Fruit fly (Drosophila melanogaster): ENCODE data around the gene CG2444.

The CG2444 gene

dm6 chrX:11659080-11659479, 46.0 kb downstream of the CG2444 start:
- no peak for TF ChIP-seq fkh (GFP tag; optimal IDR thresholded peaks at IDR 0.05)
- no peak for TF ChIP-seq Sox102F (GFP tag; optimal IDR thresholded peaks at IDR 0.05)
- TF ChIP-seq Blimp-1 (GFP tag; optimal IDR thresholded peaks at IDR 0.05): no peak
- TF ChIP-seq esn (GFP tag; optimal IDR thresholded peaks at IDR 0.05): peak; percentile 37
- peak; percentile 77 for TF ChIP-seq CG7368 (GFP tag; optimal IDR thresholded peaks at IDR 0.05)
- peak; percentile 1 for TF ChIP-seq lz (GFP tag; optimal IDR thresholded peaks at IDR 0.05)
- peak; percentile 85 for TF ChIP-seq CG3919 (GFP tag; optimal IDR thresholded peaks at IDR 0.05)
- peak; percentile 63 for TF ChIP-seq Sox15 (GFP tag; optimal IDR thresholded peaks at IDR 0.05)
- TF ChIP-seq Gug (GFP tag; IDR thresholded peaks at IDR 0.05): peak; percentile 85
- TF ChIP-seq acj6 (GFP tag; optimal IDR thresholded peaks at IDR 0.05): peak; percentile 83
- TF ChIP-seq CG34406 (GFP tag; optimal IDR thresholded peaks at IDR 0.05): peak; percentile 75
- TF ChIP-seq CG11902 (GFP tag; optimal IDR thresholded peaks at IDR 0.05): peak; percentile 44
- TF ChIP-seq CG6276 (GFP tag; optimal IDR thresholded peaks at IDR 0.05): peak; percentile 93
- no peak for TF ChIP-seq fd85E (GFP tag; optimal IDR thresholded peaks at IDR 0.05)
- TF ChIP-seq Ets21C (GFP tag; optimal IDR thresholded peaks at IDR 0.05): no peak
- TF ChIP-seq CG4318 (GFP tag; optimal IDR thresholded peaks at IDR 0.05): peak; percentile 91
- no peak for TF ChIP-seq CG6854 (GFP tag; optimal IDR thresholded peaks at IDR 0.05)
- TF ChIP-seq CG6808 (GFP tag; optimal IDR thresholded peaks at IDR 0.05): peak; percentile 89
- peak; percentile 84 for TF ChIP-seq Lpt (GFP tag; optimal IDR thresholded peaks at IDR 0.05)
- peak; percentile 83 for TF ChIP-seq dac (GFP tag; optimal IDR thresholded peaks at IDR 0.05)
- TF ChIP-seq CG32006 (GFP tag; optimal IDR thresholded peaks at IDR 0.05): peak; percentile 95
- peak; percentile 65 for TF ChIP-seq svp (GFP tag)
- peak; percentile 88 for TF ChIP-seq OdsH (GFP tag; optimal IDR thresholded peaks at IDR 0.05)
- no peak for TF ChIP-seq Hr38 (GFP tag; optimal IDR thresholded peaks at IDR 0.05)
- peak; percentile 72 for TF ChIP-seq Eip75B (GFP tag; optimal IDR thresholded peaks at IDR 0.05)
- peak; percentile 86 for TF ChIP-seq CG11294 (GFP tag; IDR thresholded peaks at IDR 0.05)
- peak; percentile 45 to 86 for TF ChIP-seq salr (GFP tag; optimal IDR thresholded peaks at IDR 0.05)
- no peak for TF ChIP-seq vri (GFP tag; optimal IDR thresholded peaks at IDR 0.05)
- TF ChIP-seq CG10631 (GFP tag; optimal IDR thresholded peaks at IDR 0.05): peak; percentile 83
- peak; percentile 86 for TF ChIP-seq CG16779 (tag; optimal IDR thresholded peaks at IDR 0.05)
- peak; percentile 94 for TF ChIP-seq Eip78C (GFP tag)
- TF ChIP-seq CG15336 (GFP tag; IDR thresholded peaks at IDR 0.05): peak; percentile 94
- TF ChIP-seq cyc (GFP tag; optimal IDR thresholded peaks at IDR 0.05): peak; percentile 17
- TF ChIP-seq CG8632 (GFP tag; optimal IDR thresholded peaks at IDR 0.05): peak; percentile 81
- peak; percentile 70 for TF ChIP-seq CG1621 (tag; optimal IDR thresholded peaks at IDR 0.05)
- peak; percentile 18 for TF ChIP-seq Smox (GFP tag; optimal IDR thresholded peaks at IDR 0.05)
- TF ChIP-seq dsx (GFP tag; optimal IDR thresholded peaks at IDR 0.05; ENCODE audit: poor library complexity, severe bottlenecking): peak; percentile 88
- TF ChIP-seq Ets96B (tag; optimal IDR thresholded peaks at IDR 0.05): peak; percentile 83
- peak; percentile 93 for TF ChIP-seq CG8119 (GFP tag; IDR thresholded peaks at IDR 0.05)
- peak; percentile 70 for TF ChIP-seq Met (GFP tag; optimal IDR thresholded peaks at IDR 0.05)
- no peak for TF ChIP-seq Eip93F (GFP tag; optimal IDR thresholded peaks at IDR 0.05)
- TF ChIP-seq eg (GFP tag; IDR thresholded peaks at IDR 0.05): peak; percentile 82; the same call in 2 of the 3 replicates
- peak; percentile 64 for TF ChIP-seq CG6792 (GFP tag; optimal IDR thresholded peaks at IDR 0.05)
- TF ChIP-seq CG31627 (GFP tag; optimal IDR thresholded peaks at IDR 0.05): no peak
- TF ChIP-seq CG3032 (tag; optimal IDR thresholded peaks at IDR 0.05): peak; percentile 89
- TF ChIP-seq achi (GFP tag; optimal IDR thresholded peaks at IDR 0.05): peak; percentile 85
- peak; percentile 37 for TF ChIP-seq topi (GFP tag; optimal IDR thresholded peaks at IDR 0.05)
- peak; percentile 82 for TF ChIP-seq fd59A (GFP tag; optimal IDR thresholded peaks at IDR 0.05)
- TF ChIP-seq CG11762 (GFP tag; optimal IDR thresholded peaks at IDR 0.05; ENCODE audit: insufficient read depth): peak; percentile 77
- peak; percentile 80 for TF ChIP-seq CG10669 (GFP tag; optimal IDR thresholded peaks at IDR 0.05)
- TF ChIP-seq pdm3 (GFP tag; optimal IDR thresholded peaks at IDR 0.05): peak; percentile 80
- TF ChIP-seq Hr4 (GFP tag; optimal IDR thresholded peaks at IDR 0.05): peak; percentile 79
- peak; percentile 82 for TF ChIP-seq CG6163 (GFP tag; IDR thresholded peaks at IDR 0.05)
